Fruit fly (Drosophila melanogaster) whole organism, adult: ENCODE measurements around the gene CG5043.

Experiments used
- CG11617 ChIP-seq: fragments of 200-800 bp; sonication (Bioruptor generic); optimal IDR thresholded peaks from 2 replicates; lab custom pipeline; 2017; ENCODE audit warnings: mild to moderate bottlenecking, missing biosample characterization, missing genetic modification reagents, missing genetic modification characterization
- CG12768 ChIP-seq: fragments of 200-800 bp; sonication (Bioruptor generic); optimal IDR thresholded peaks from 2 replicates; lab custom pipeline; 2017; ENCODE audit warnings: missing biosample characterization, missing genetic modification characterization, mild to moderate bottlenecking, moderate library complexity, missing genetic modification reagents
- CG14711 ChIP-seq: fragments of 200-800 bp; sonication (Bioruptor generic); optimal IDR thresholded peaks from 2 replicates; lab custom pipeline; 2018; ENCODE audit warnings: missing biosample characterization, mild to moderate bottlenecking, missing genetic modification characterization, moderate library complexity
- CG1620 ChIP-seq: fragments of 200-800 bp; sonication (Bioruptor generic); optimal IDR thresholded peaks from 2 replicates; lab custom pipeline; 2016; ENCODE audit warnings: missing biosample characterization, missing genetic modification characterization
- CG33017 ChIP-seq: fragments of 200-800 bp; sonication (Bioruptor generic); optimal IDR thresholded peaks from 2 replicates; lab custom pipeline; 2018; ENCODE audit warnings: missing biosample characterization, mild to moderate bottlenecking, missing genetic modification characterization, moderate library complexity
- CG5204 ChIP-seq: fragments of 200-800 bp; sonication (Bioruptor generic); optimal IDR thresholded peaks from 2 replicates; lab custom pipeline; 2016; ENCODE audit warnings: missing biosample characterization, missing genetic modification characterization
- CG7045 ChIP-seq: fragments of 200-800 bp; sonication (Bioruptor generic); optimal IDR thresholded peaks from 2 replicates; lab custom pipeline; 2017; ENCODE audit warnings: missing biosample characterization, mild to moderate bottlenecking, missing genetic modification characterization
- CG7101 ChIP-seq: fragments of 200-800 bp; sonication (Bioruptor generic); optimal IDR thresholded peaks from 2 replicates; lab custom pipeline; 2018; ENCODE audit warnings: missing biosample characterization, mild to moderate bottlenecking, missing genetic modification characterization, moderate library complexity
- Clk ChIP-seq: fragments of 200-800 bp; sonication (Bioruptor generic); optimal IDR thresholded peaks from 2 replicates; lab custom pipeline; 2017; ENCODE audit warnings: missing biosample characterization, missing genetic modification characterization
- Crg-1 ChIP-seq: fragments of 200-800 bp; sonication (Bioruptor generic); optimal IDR thresholded peaks from 2 replicates; lab custom pipeline; 2016; ENCODE audit warnings: missing biosample characterization, missing genetic modification characterization
- Hr96 ChIP-seq: fragments of 200-800 bp; sonication (Bioruptor generic); optimal IDR thresholded peaks from 2 replicates; lab custom pipeline; 2016; ENCODE audit warnings: missing biosample characterization, missing genetic modification characterization
- Mnt ChIP-seq: fragments of 200-800 bp; sonication (Bioruptor generic); optimal IDR thresholded peaks from 2 replicates; lab custom pipeline; 2016; ENCODE audit warnings: missing biosample characterization, mild to moderate bottlenecking, missing genetic modification characterization
- bab1 ChIP-seq: fragments of 200-800 bp; sonication (Bioruptor generic); optimal IDR thresholded peaks from 3 replicates; lab custom pipeline; 2019; ENCODE audit warnings: missing biosample characterization, mild to moderate bottlenecking, missing genetic modification characterization, moderate library complexity
- cic ChIP-seq: fragments of 200-800 bp; sonication (Bioruptor generic); optimal IDR thresholded peaks from 2 replicates; lab custom pipeline; 2017; ENCODE audit warnings: missing biosample characterization, mild to moderate bottlenecking, missing genetic modification characterization, moderate library complexity
- cnc ChIP-seq, 2 experiments: fragments of >200 bp; optimal IDR thresholded peaks; 2 replicates each; lab custom pipeline; 2017
- kay ChIP-seq: fragments of 200-800 bp; sonication (Bioruptor generic); peaks from one replicate; lab custom pipeline; 2016; ENCODE audit warnings: missing biosample characterization, missing genetic modification characterization, borderline replicate concordance
- ovo ChIP-seq: fragments of 200-800 bp; sonication (Bioruptor generic); optimal IDR thresholded peaks from 2 replicates; lab custom pipeline; 2016; ENCODE audit warnings: missing biosample characterization, missing genetic modification characterization
- pad ChIP-seq: fragments of 200-800 bp; sonication (Bioruptor generic); optimal IDR thresholded peaks from 3 replicates; lab custom pipeline; 2017; ENCODE audit warnings: missing biosample characterization, missing genetic modification characterization, mild to moderate bottlenecking, moderate library complexity, missing genetic modification reagents
- tj ChIP-seq: fragments of 200-800 bp; sonication (Bioruptor generic); optimal IDR thresholded peaks from 3 replicates; lab custom pipeline; 2017; ENCODE audit warnings: missing biosample characterization, mild to moderate bottlenecking, missing genetic modification characterization, moderate library complexity
- toe ChIP-seq: fragments of 200-800 bp; sonication (Bioruptor generic); optimal IDR thresholded peaks from 2 replicates; lab custom pipeline; 2016; ENCODE audit warnings: missing biosample characterization, missing genetic modification characterization

Gene CG5043

dm6 chr2L:17433030-17433912 is at the start of gene CG5043, which contains the start of gene Dif:
TSS of gene CG5043 (plus strand) at chr2L:17433862.
TSS of gene Dif (minus strand) at chr2L:17433161.
- TF ChIP-seq CG1620, result no peak

DNA sequence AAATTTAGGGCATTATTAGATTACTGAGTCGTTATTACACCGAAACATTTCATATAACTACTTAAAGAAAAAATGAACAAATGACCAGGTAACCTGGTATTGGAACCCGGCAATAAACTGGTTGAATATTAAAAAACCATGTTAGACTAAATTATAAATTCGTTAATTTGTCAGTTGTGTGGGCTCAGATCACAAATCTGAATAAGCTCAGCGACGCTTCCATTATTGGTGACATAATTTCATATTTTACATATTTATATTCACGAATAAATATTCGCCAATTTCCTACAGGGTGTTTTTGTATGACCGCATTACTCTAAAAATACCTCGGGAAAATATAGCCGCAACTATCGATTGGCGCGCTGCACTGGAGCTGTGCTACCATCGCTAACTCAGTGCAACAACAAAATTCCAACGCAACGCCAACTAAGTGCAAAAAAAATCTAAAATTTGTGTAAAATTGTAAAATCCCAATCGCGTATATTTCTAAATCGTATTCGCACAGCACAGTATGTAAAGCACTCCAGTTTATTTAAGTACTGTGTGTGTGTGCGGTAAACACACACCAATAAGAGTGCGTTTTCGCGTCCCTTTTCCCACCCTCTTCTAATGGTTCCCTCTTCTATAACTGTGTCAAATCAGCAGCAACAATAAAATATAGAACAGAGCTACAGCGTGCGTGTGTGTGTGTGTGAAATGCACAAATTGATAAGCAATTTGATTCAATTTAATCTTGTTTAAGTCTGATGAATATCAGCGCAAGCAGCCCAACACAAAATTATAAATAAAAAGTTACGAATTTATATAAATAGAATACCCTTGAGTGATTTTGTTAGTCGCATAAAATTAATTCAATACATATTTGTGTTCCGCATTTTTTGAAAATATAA is 49.1 kb upstream of the CG5043 start, which contains the start of gene CLIP-190:
Gene CLIP-190 (plus strand): TSS at position 370 of the 890 bp plus-strand sequence.
- peak; percentile 26 for TF ChIP-seq CG5204 (GFP tag; lab: Kevin White, UChicago)
- TF ChIP-seq ovo (GFP tag; lab: Kevin White, UChicago), result no peak
- peak; percentile 45 for TF ChIP-seq toe (GFP tag; lab: Kevin White, UChicago)
- no peak for TF ChIP-seq Clk (GFP tag; lab: Kevin White, UChicago)
- peak; percentile 90 for TF ChIP-seq kay (GFP tag; lab: Kevin White, UChicago)
- TF ChIP-seq bab1 (GFP tag; lab: Kevin White, UChicago), result no peak
- TF ChIP-seq Crg-1 (GFP tag; lab: Kevin White, UChicago), result peak; percentile 2
- no peak for TF ChIP-seq CG1620

DNA sequence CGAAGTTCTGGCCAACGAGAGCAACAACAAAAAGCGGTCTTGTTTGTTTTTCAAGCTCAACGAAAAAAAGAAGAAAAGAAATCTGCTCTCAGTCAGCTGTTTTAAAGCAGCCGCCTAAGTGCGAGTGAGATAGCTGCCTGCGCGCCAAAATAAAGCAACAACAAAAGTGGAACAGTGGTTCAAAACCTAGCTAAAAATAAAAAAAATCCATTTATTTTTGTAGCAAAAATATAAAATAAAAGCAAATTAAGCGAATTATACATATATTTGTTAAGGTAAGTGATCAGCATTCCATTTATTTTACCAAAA is 48.5 kb upstream of the CG5043 start:
- peak; percentile 18 for TF ChIP-seq cic (GFP tag; lab: Kevin White, UChicago)
- peak; percentile 67 for TF ChIP-seq CG11617 (GFP tag; lab: Kevin White, UChicago)
- TF ChIP-seq cnc (optimal IDR thresholded peaks at IDR 0.05; lab: Kevin White, UChicago), result no peak
- TF ChIP-seq kay (GFP tag; lab: Kevin White, UChicago), result peak; percentile 84
- TF ChIP-seq Hr96 (GFP tag; lab: Kevin White, UChicago), result no peak
- TF ChIP-seq CG7045 (GFP tag; lab: Kevin White, UChicago), result peak; percentile 41
- TF ChIP-seq CG7101 (tag; lab: Kevin White, UChicago), result no peak
- TF ChIP-seq ovo (GFP tag; lab: Kevin White, UChicago), result peak; percentile 61
- TF ChIP-seq CG5204 (GFP tag; lab: Kevin White, UChicago), result peak; percentile 10
- TF ChIP-seq bab1 (GFP tag; lab: Kevin White, UChicago), result peak; percentile 23
- no peak for TF ChIP-seq Mnt (GFP tag; lab: Kevin White, UChicago)
- TF ChIP-seq CG33017, result peak; percentile 35
- TF ChIP-seq Crg-1 (GFP tag; lab: Kevin White, UChicago), result no peak
- no peak for TF ChIP-seq CG12768 (GFP tag; lab: Kevin White, UChicago)
- no peak for TF ChIP-seq pad (GFP tag; lab: Kevin White, UChicago)
- TF ChIP-seq tj (GFP tag; lab: Kevin White, UChicago), result peak; percentile 66
- no peak for TF ChIP-seq CG14711 (tag; lab: Kevin White, UChicago)
- peak; percentile 31 for TF ChIP-seq CG1620
- no peak for TF ChIP-seq Clk (GFP tag; lab: Kevin White, UChicago)
- TF ChIP-seq toe (GFP tag; lab: Kevin White, UChicago), result peak; percentile 44

DNA sequence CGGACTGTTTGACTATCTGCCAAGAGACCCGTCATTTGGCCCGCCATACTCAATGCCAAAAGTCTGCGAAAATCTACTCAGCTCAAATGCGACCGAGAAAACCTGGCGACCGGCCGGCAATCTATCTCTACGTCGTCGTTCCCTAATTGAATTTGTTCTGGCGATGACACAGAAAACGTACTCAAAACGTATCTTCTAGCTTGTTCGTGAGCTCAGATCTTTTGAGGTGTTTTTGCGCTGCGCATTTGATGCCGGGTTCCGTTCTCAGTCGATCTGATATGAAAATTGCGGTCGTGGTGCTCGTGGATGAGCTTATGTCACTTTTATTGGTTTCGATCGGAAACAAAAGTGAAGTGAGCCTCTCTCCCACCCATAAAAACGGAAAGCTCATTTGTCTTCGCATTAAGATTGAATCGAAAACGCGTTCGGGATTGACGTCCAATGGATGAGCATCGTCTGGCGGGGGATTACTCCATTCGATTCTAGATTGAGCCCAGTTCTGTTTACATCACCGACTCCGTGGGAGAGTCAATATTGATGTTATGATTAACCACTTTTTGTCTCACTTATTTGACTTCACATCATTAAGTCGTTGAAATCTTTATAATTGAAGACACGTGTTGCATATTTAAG is 45.8 kb upstream of the CG5043 start:
- TF ChIP-seq CG14711 (tag; lab: Kevin White, UChicago), result no peak
- TF ChIP-seq CG5204 (GFP tag; lab: Kevin White, UChicago), result no peak
- TF ChIP-seq toe (GFP tag; lab: Kevin White, UChicago), result no peak
- TF ChIP-seq pad (GFP tag; lab: Kevin White, UChicago), result peak; percentile 1
- peak; percentile 19 for TF ChIP-seq Crg-1 (GFP tag; lab: Kevin White, UChicago)
- peak; percentile 55 for TF ChIP-seq cic (GFP tag; lab: Kevin White, UChicago)
- TF ChIP-seq Hr96 (GFP tag; lab: Kevin White, UChicago), result no peak
- peak; percentile 18 for TF ChIP-seq CG12768 (GFP tag; lab: Kevin White, UChicago)
- peak; percentile 44 for TF ChIP-seq CG7101 (tag; lab: Kevin White, UChicago)
- TF ChIP-seq tj (GFP tag; lab: Kevin White, UChicago), result no peak
- TF ChIP-seq kay (GFP tag; lab: Kevin White, UChicago), result peak; percentile 51
- no peak for TF ChIP-seq CG1620
- TF ChIP-seq CG33017, result no peak
- TF ChIP-seq cnc (optimal IDR thresholded peaks at IDR 0.05; lab: Kevin White, UChicago), result no peak
- peak; percentile 12 for TF ChIP-seq Mnt (GFP tag; lab: Kevin White, UChicago)

DNA sequence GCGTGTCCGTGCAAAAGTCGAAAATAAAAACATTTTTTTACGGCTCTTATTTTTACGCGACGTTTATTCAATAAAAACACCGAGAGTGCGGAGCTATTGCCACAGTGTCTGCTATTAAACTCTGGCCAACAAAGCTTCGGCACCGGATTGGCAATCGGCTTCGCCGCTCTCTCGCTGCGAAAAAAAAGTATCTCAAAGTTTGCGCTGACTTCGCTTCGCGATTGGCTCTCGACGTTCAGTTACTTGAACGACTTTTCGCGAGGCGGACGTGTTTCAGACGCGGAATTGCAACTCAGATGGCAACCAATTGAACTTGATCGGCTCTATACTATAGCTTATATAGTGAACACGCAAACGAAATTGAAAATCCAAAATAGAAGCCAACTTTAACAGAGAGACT is 44.6 kb upstream of the CG5043 start:
- TF ChIP-seq kay (GFP tag; lab: Kevin White, UChicago) (no peak), cic (GFP tag; lab: Kevin White, UChicago) (peak; percentile 76), Mnt (GFP tag; lab: Kevin White, UChicago) (peak; percentile 53), toe (GFP tag; lab: Kevin White, UChicago) (no peak), CG14711 (tag; lab: Kevin White, UChicago) (no peak), CG7045 (GFP tag; lab: Kevin White, UChicago) (peak; percentile 36), Hr96 (GFP tag; lab: Kevin White, UChicago) (no peak), CG12768 (GFP tag; lab: Kevin White, UChicago) (peak; percentile 69), tj (GFP tag; lab: Kevin White, UChicago) (peak; percentile 24), CG33017 (peak; percentile 44), bab1 (GFP tag; lab: Kevin White, UChicago) (peak; percentile 53), CG5204 (GFP tag; lab: Kevin White, UChicago) (no peak), CG7101 (tag; lab: Kevin White, UChicago) (peak; percentile 27), Crg-1 (GFP tag; lab: Kevin White, UChicago) (no peak)
